Fruit fly (Drosophila melanogaster) whole organism, embryonic: ENCODE results near the gene CG5861.

Experiments
- Antp ChIP-seq: fragments of 200-800 bp; sonication (Bioruptor generic); optimal IDR thresholded peaks from 3 replicates; lab custom pipeline; 2016; ENCODE audit warnings: missing biosample characterization, missing genetic modification characterization
- CG10274 ChIP-seq: fragments of 200-800 bp; sonication (Bioruptor generic); optimal IDR thresholded peaks from 3 replicates; lab custom pipeline; 2017; ENCODE audit warnings: missing biosample characterization, mild to moderate bottlenecking, missing genetic modification characterization
- CG10431 ChIP-seq: fragments of 200-800 bp; sonication (Bioruptor generic); optimal IDR thresholded peaks from 3 replicates; lab custom pipeline; 2018; ENCODE audit warnings: missing biosample characterization, mild to moderate bottlenecking, missing genetic modification characterization
- CG11504 ChIP-seq: fragments of 200-800 bp; sonication (Bioruptor generic); optimal IDR thresholded peaks from 3 replicates; lab custom pipeline; 2019; ENCODE audit warnings: missing biosample characterization, mild to moderate bottlenecking, missing genetic modification characterization, moderate library complexity
- CG11695 ChIP-seq: fragments of 200-800 bp; sonication (Bioruptor generic); IDR thresholded peaks from 3 replicates; pipeline ENCODE4 v1.3.6; 2022; ENCODE audit warnings: missing biosample characterization, missing genetic modification characterization
- CG11723 ChIP-seq: fragments of 200-800 bp; sonication (Bioruptor generic); optimal IDR thresholded peaks from 2 replicates; lab custom pipeline; 2017; ENCODE audit warnings: missing biosample characterization, mild to moderate bottlenecking, missing genetic modification characterization
- CG12219 ChIP-seq: fragments of 200-800 bp; sonication (Bioruptor generic); optimal IDR thresholded peaks from 3 replicates; lab custom pipeline; 2018; ENCODE audit warnings: missing biosample characterization, mild to moderate bottlenecking, missing genetic modification characterization
- CG13894 ChIP-seq: fragments of 200-800 bp; sonication (Bioruptor generic); optimal IDR thresholded peaks from 3 replicates; lab custom pipeline; 2018; ENCODE audit warnings: missing biosample characterization, mild to moderate bottlenecking, missing genetic modification characterization, moderate library complexity
- CG1647 ChIP-seq: fragments of 200-800 bp; sonication (Bioruptor generic); optimal IDR thresholded peaks from 3 replicates; lab custom pipeline; 2016; ENCODE audit warnings: missing biosample characterization, missing genetic modification characterization
- CG16779 ChIP-seq: fragments of 200-800 bp; sonication (Bioruptor generic); IDR thresholded peaks from 2 replicates; pipeline ENCODE4 v1.3.6; 2022; ENCODE audit warnings: missing biosample characterization, missing genetic modification characterization
- CG17568 ChIP-seq: fragments of 200-800 bp; sonication (Bioruptor generic); optimal IDR thresholded peaks from 2 replicates; lab custom pipeline; 2018; ENCODE audit warnings: missing biosample characterization, mild to moderate bottlenecking, missing genetic modification characterization, moderate library complexity
- CG2120 ChIP-seq: fragments of 200-800 bp; sonication (Bioruptor generic); optimal IDR thresholded peaks from 3 replicates; lab custom pipeline; 2016; ENCODE audit warnings: missing biosample characterization, missing genetic modification characterization
- CG31441 ChIP-seq: fragments of 200-800 bp; sonication (Bioruptor generic); IDR thresholded peaks from 2 replicates; pipeline ENCODE4 v1.3.6; 2022; ENCODE audit warnings: missing biosample characterization, missing genetic modification characterization
- CG5245 ChIP-seq: fragments of 200-800 bp; sonication (Bioruptor generic); optimal IDR thresholded peaks from 3 replicates; lab custom pipeline; 2016; ENCODE audit warnings: missing biosample characterization, missing genetic modification characterization
- CG7271 ChIP-seq: fragments of 200-800 bp; sonication (Bioruptor generic); optimal IDR thresholded peaks from 2 replicates; lab custom pipeline; 2018; ENCODE audit warnings: missing biosample characterization, mild to moderate bottlenecking, missing genetic modification characterization, moderate library complexity
- CG7928 ChIP-seq: fragments of 200-800 bp; sonication (Bioruptor generic); optimal IDR thresholded peaks from 2 replicates; lab custom pipeline; 2017; ENCODE audit warnings: missing biosample characterization, mild to moderate bottlenecking, missing genetic modification characterization
- CG9876 ChIP-seq: fragments of 200-800 bp; sonication (Bioruptor generic); optimal IDR thresholded peaks from 2 replicates; lab custom pipeline; 2016; ENCODE audit warnings: missing biosample characterization, missing genetic modification characterization
- D ChIP-seq, 2 experiments: fragments of 200-800 bp in 1 of 2; fragments of >200 bp in 1 of 2; sonication (Bioruptor generic) in 1 of 2; optimal IDR thresholded peaks; 2 replicates in 1 of 2; 3 replicates in 1 of 2; lab custom pipeline; 2017; ENCODE audit warnings: mild to moderate bottlenecking in 1 of 2, missing biosample characterization in 1 of 2, missing genetic modification characterization in 1 of 2, missing genetic modification reagents in 1 of 2
- Dad ChIP-seq: fragments of 200-800 bp; sonication (Bioruptor generic); optimal IDR thresholded peaks from 3 replicates; lab custom pipeline; 2016; ENCODE audit warnings: missing biosample characterization, missing genetic modification characterization
- Dll ChIP-seq: fragments of 200-800 bp; sonication (Bioruptor generic); IDR thresholded peaks from 4 replicates; pipeline ENCODE4 v1.3.6; 2022; ENCODE audit warnings: missing biosample characterization, missing genetic modification characterization; ENCODE audit not compliant: partially characterized antibody
- Fer3 ChIP-seq: fragments of 200-800 bp; sonication (Bioruptor generic); optimal IDR thresholded peaks from 2 replicates; lab custom pipeline; 2018; ENCODE audit warnings: missing biosample characterization, mild to moderate bottlenecking, missing genetic modification characterization, moderate library complexity
- GATAe ChIP-seq: fragments of 200-800 bp; sonication (Bioruptor generic); conservative IDR thresholded peaks from 2 replicates; pipeline ENCODE4 v1.3.6; 2022; ENCODE audit warnings: missing biosample characterization, missing genetic modification characterization
- HLH4C ChIP-seq: fragments of 200-800 bp; sonication (Bioruptor generic); IDR thresholded peaks from 3 replicates; pipeline ENCODE4 v1.3.6; 2022; ENCODE audit warnings: missing biosample characterization, missing genetic modification characterization; ENCODE audit not compliant: partially characterized antibody
- HLH54F ChIP-seq: fragments of 200-800 bp; sonication (Bioruptor generic); optimal IDR thresholded peaks from 3 replicates; lab custom pipeline; 2016; ENCODE audit warnings: missing biosample characterization, missing genetic modification characterization
- Lpt ChIP-seq: fragments of >200 bp; optimal IDR thresholded peaks from 2 replicates; lab custom pipeline; 2018; ENCODE audit warnings: missing biosample characterization, missing genetic modification characterization
- Mrtf ChIP-seq: fragments of 200-800 bp; sonication (Bioruptor generic); IDR thresholded peaks from 3 replicates; pipeline ENCODE4 v1.3.6; 2022; ENCODE audit warnings: missing biosample characterization, missing genetic modification characterization
- Myb ChIP-seq: fragments of 200-800 bp; sonication (Bioruptor generic); optimal IDR thresholded peaks from 2 replicates; lab custom pipeline; 2016; ENCODE audit warnings: missing biosample characterization, missing genetic modification characterization
- NC2α ChIP-seq: fragments of 200-800 bp; sonication (Bioruptor generic); optimal IDR thresholded peaks from 2 replicates; lab custom pipeline; 2016; ENCODE audit warnings: missing biosample characterization, missing genetic modification characterization
- NFAT ChIP-seq: fragments of 200-800 bp; sonication (Bioruptor generic); IDR thresholded peaks from 2 replicates; pipeline ENCODE4 v1.3.6; 2022; ENCODE audit warnings: missing biosample characterization, missing genetic modification characterization
- Spps ChIP-seq: fragments of 200-800 bp; sonication (Bioruptor generic); optimal IDR thresholded peaks from 2 replicates; lab custom pipeline; 2018; ENCODE audit warnings: missing biosample characterization, mild to moderate bottlenecking, missing genetic modification characterization
- Xbp1 ChIP-seq: fragments of 200-800 bp; sonication (Bioruptor generic); optimal IDR thresholded peaks from 3 replicates; lab custom pipeline; 2016; ENCODE audit warnings: missing biosample characterization, mild to moderate bottlenecking, missing genetic modification characterization
- bbx ChIP-seq: fragments of 200-800 bp; sonication (Bioruptor generic); IDR thresholded peaks from 2 replicates; pipeline ENCODE4 v1.3.6; 2022; ENCODE audit warnings: missing biosample characterization, missing genetic modification characterization; ENCODE audit not compliant: partially characterized antibody
- bowl ChIP-seq: fragments of 200-800 bp; sonication (Bioruptor generic); IDR thresholded peaks from 2 replicates; pipeline ENCODE4 v1.3.6; 2022; ENCODE audit warnings: missing biosample characterization, missing genetic modification characterization
- cad ChIP-seq: fragments of >200 bp; optimal IDR thresholded peaks from 2 replicates; lab custom pipeline; 2017; ENCODE audit warnings: missing biosample characterization, missing genetic modification characterization
- cato ChIP-seq: fragments of 200-800 bp; sonication (Bioruptor generic); optimal IDR thresholded peaks from 2 replicates; lab custom pipeline; 2016; ENCODE audit warnings: missing biosample characterization, missing genetic modification characterization, borderline replicate concordance
- chm ChIP-seq: fragments of 200-800 bp; sonication (Bioruptor generic); IDR thresholded peaks from 2 replicates; pipeline ENCODE4 v1.3.6; 2022; ENCODE audit warnings: missing biosample characterization, missing genetic modification characterization
- dmrt11E ChIP-seq: fragments of 200-800 bp; sonication (Bioruptor generic); optimal IDR thresholded peaks from 3 replicates; lab custom pipeline; 2018; ENCODE audit warnings: missing biosample characterization, mild to moderate bottlenecking, missing genetic modification characterization, moderate library complexity
- fd3F ChIP-seq: fragments of 200-800 bp; sonication (Bioruptor generic); optimal IDR thresholded peaks from 2 replicates; lab custom pipeline; 2018; ENCODE audit warnings: missing biosample characterization, mild to moderate bottlenecking, missing genetic modification characterization, moderate library complexity
- grn ChIP-seq: fragments of 200-800 bp; sonication (Bioruptor generic); optimal IDR thresholded peaks from 3 replicates; lab custom pipeline; 2017; ENCODE audit warnings: missing biosample characterization, missing genetic modification characterization
- ind ChIP-seq: fragments of 200-800 bp; sonication (Bioruptor generic); optimal IDR thresholded peaks from 3 replicates; lab custom pipeline; 2016; ENCODE audit warnings: missing biosample characterization, missing genetic modification characterization
- kay ChIP-seq: fragments of 200-800 bp; sonication (Bioruptor generic); optimal IDR thresholded peaks from 2 replicates; lab custom pipeline; 2016; ENCODE audit warnings: missing biosample characterization, missing genetic modification characterization
- ken ChIP-seq: fragments of 200-800 bp; sonication (Bioruptor generic); IDR thresholded peaks from 3 replicates; pipeline ENCODE4 v1.3.6; 2022; ENCODE audit warnings: missing biosample characterization, missing genetic modification characterization
- mirr ChIP-seq: fragments of 200-800 bp; sonication (Bioruptor generic); optimal IDR thresholded peaks from 3 replicates; lab custom pipeline; 2018; ENCODE audit warnings: missing biosample characterization, mild to moderate bottlenecking, missing genetic modification characterization
- oc ChIP-seq: fragments of 200-800 bp; sonication (Bioruptor generic); optimal IDR thresholded peaks from 2 replicates; lab custom pipeline; 2018; ENCODE audit warnings: missing biosample characterization, mild to moderate bottlenecking, missing genetic modification characterization, moderate library complexity
- pum ChIP-seq: fragments of 200-800 bp; sonication (Bioruptor generic); optimal IDR thresholded peaks from 2 replicates; lab custom pipeline; 2016; ENCODE audit warnings: missing biosample characterization, missing genetic modification characterization
- schlank ChIP-seq: fragments of 200-800 bp; sonication (Bioruptor generic); optimal IDR thresholded peaks from 2 replicates; lab custom pipeline; 2018; ENCODE audit warnings: missing biosample characterization, mild to moderate bottlenecking, missing genetic modification characterization
- scrt ChIP-seq: fragments of 200-800 bp; sonication (Bioruptor generic); optimal IDR thresholded peaks from 2 replicates; lab custom pipeline; 2018; ENCODE audit warnings: missing biosample characterization, mild to moderate bottlenecking, missing genetic modification characterization, moderate library complexity
- tll ChIP-seq, 2 experiments: fragments of 200-800 bp in 1 of 2; fragments of >200 bp in 1 of 2; sonication (Bioruptor generic) in 1 of 2; optimal IDR thresholded peaks; 2 replicates each; lab custom pipeline; 2017 to 2019; ENCODE audit warnings: missing biosample characterization in 2 of 2, missing genetic modification characterization in 2 of 2, mild to moderate bottlenecking in 1 of 2, moderate library complexity in 1 of 2
- trh ChIP-seq: fragments of 200-800 bp; sonication (Bioruptor generic); optimal IDR thresholded peaks from 2 replicates; lab custom pipeline; 2016; ENCODE audit warnings: missing biosample characterization, missing genetic modification characterization
- vfl ChIP-seq: fragments of 200-800 bp; sonication (Bioruptor generic); optimal IDR thresholded peaks from 2 replicates; lab custom pipeline; 2016; ENCODE audit warnings: missing biosample characterization, missing genetic modification characterization

The CG5861 gene

dm6 chr2L:16356249-16357025 lies 49.3 kb upstream of the CG5861 start, which contains the start of gene CaBP1 (continued):
- TF ChIP-seq ind (GFP tag; lab: Kevin White, UChicago) (no peak), Fer3 (tag; lab: Kevin White, UChicago) (no peak), Mrtf (GFP tag; lab: Robert Waterston, UW) (no peak), grn (GFP tag; lab: Kevin White, UChicago) (no peak), vfl (GFP tag; lab: Kevin White, UChicago) (no peak), scrt (GFP tag; lab: Kevin White, UChicago) (no peak), CG12219 (no peak), ken (GFP tag; lab: Robert Waterston, UW) (no peak), GATAe (no peak), Xbp1 (GFP tag; lab: Kevin White, UChicago) (peak; percentile 97), HLH54F (no peak), NFAT (GFP tag; lab: Robert Waterston, UW) (no peak), tll (GFP tag; optimal IDR thresholded peaks at IDR 0.05; lab: Kevin White, UChicago) (no peak), pum (GFP tag; lab: Kevin White, UChicago) (no peak), CG11723 (GFP tag; lab: Kevin White, UChicago) (no peak), CG7928 (GFP tag; lab: Kevin White, UChicago) (no peak), CG10274 (GFP tag; lab: Kevin White, UChicago) (no peak), CG13894 (no peak), HLH4C (GFP tag; lab: Robert Waterston, UW) (peak; percentile 93), schlank (tag; lab: Kevin White, UChicago) (no peak), Antp (no peak), oc (no peak), bbx (peak; percentile 87), D (optimal IDR thresholded peaks at IDR 0.05; lab: Kevin White, UChicago) (no peak), D (GFP tag; optimal IDR thresholded peaks at IDR 0.05; lab: Kevin White, UChicago) (no peak), NC2α (GFP tag; lab: Kevin White, UChicago) (no peak), CG17568 (GFP tag; lab: Kevin White, UChicago) (no peak), CG9876 (GFP tag; lab: Kevin White, UChicago) (no peak), CG2120 (GFP tag; lab: Kevin White, UChicago) (no peak), CG10431 (GFP tag; lab: Kevin White, UChicago) (no peak), cato (GFP tag; lab: Kevin White, UChicago) (no peak), bowl (GFP tag; lab: Robert Waterston, UW) (no peak), dmrt11E (tag; lab: Kevin White, UChicago) (no peak), CG7271 (tag; lab: Kevin White, UChicago) (no peak), Myb (GFP tag; lab: Kevin White, UChicago) (no peak), fd3F (GFP tag; lab: Kevin White, UChicago) (no peak), CG11504 (tag; lab: Kevin White, UChicago) (peak; percentile 15), Lpt (GFP tag; lab: Kevin White, UChicago) (no peak), mirr (GFP tag; lab: Kevin White, UChicago) (no peak), CG31441 (GFP tag; lab: Robert Waterston, UW) (no peak), Dad (GFP tag; lab: Kevin White, UChicago) (no peak), CG1647 (no peak), kay (GFP tag; lab: Kevin White, UChicago) (no peak), Spps (no peak), trh (no peak), chm (no peak), CG5245 (no peak), Dll (GFP tag; lab: Robert Waterston, UW) (peak; percentile 99), CG11695 (GFP tag; lab: Robert Waterston, UW) (no peak), cad (GFP tag; lab: Kevin White, UChicago) (no peak), CG16779 (no peak)
